Worm (Caenorhabditis elegans) whole organism, L1 larva: ENCODE measurements around the gene Y38F2AR.3.

Source experiments
- F16B12.6 ChIP-seq: fragments of 150-350 bp; optimal IDR thresholded peaks from 2 replicates; lab custom pipeline; 2014; ENCODE audit warnings: missing biosample characterization, missing genetic modification characterization
- Y116A8C.19 ChIP-seq: sonication (generic microtip); optimal IDR thresholded peaks from 2 replicates; lab custom pipeline; 2016; ENCODE audit warnings: missing compliant biosample characterization, missing genetic modification characterization, borderline replicate concordance
- aha-1 ChIP-seq: fragments of 150-350 bp; optimal IDR thresholded peaks from 2 replicates; lab custom pipeline; 2014; ENCODE audit warnings: missing biosample characterization, missing genetic modification characterization
- alr-1 ChIP-seq: fragments of 200-800 bp; sonication (Bioruptor generic); optimal IDR thresholded peaks from 2 replicates; lab custom pipeline; 2018; ENCODE audit warnings: borderline replicate concordance, mild to moderate bottlenecking, missing genetic modification characterization, missing compliant biosample characterization
- ama-1 ChIP-seq: fragments of 150-350 bp; optimal IDR thresholded peaks from 2 replicates; lab custom pipeline; 2014
- blmp-1 ChIP-seq: fragments of 150-350 bp; optimal IDR thresholded peaks from 2 replicates; lab custom pipeline; 2014; ENCODE audit warnings: missing biosample characterization, missing genetic modification characterization
- ceh-63 ChIP-seq: fragments of 200-800 bp; sonication (Bioruptor generic); optimal IDR thresholded peaks from 2 replicates; lab custom pipeline; 2018; ENCODE audit warnings: mild to moderate bottlenecking, missing genetic modification characterization, missing compliant biosample characterization
- ceh-8 ChIP-seq: fragments of 200-800 bp; sonication (Bioruptor generic); optimal IDR thresholded peaks from 2 replicates; lab custom pipeline; 2018; ENCODE audit warnings: mild to moderate bottlenecking, missing genetic modification characterization, moderate library complexity, missing compliant biosample characterization
- ceh-82 ChIP-seq, 3 experiments: fragments of 150-350 bp in 1 of 3; sonication (generic microtip) in 2 of 3; optimal IDR thresholded peaks; 2 replicates each; lab custom pipeline; 2014 to 2017; ENCODE audit warnings: missing biosample characterization in 3 of 3, missing genetic modification characterization in 3 of 3
- ces-1 ChIP-seq: fragments of 150-350 bp; optimal IDR thresholded peaks from 2 replicates; lab custom pipeline; 2014; ENCODE audit warnings: missing biosample characterization, missing genetic modification reagents, missing genetic modification characterization
- efl-3 ChIP-seq: fragments of 200-800 bp; sonication (Bioruptor generic); optimal IDR thresholded peaks from 2 replicates; lab custom pipeline; 2018; ENCODE audit warnings: mild to moderate bottlenecking, missing genetic modification characterization, missing compliant biosample characterization
- egl-13 ChIP-seq: sonication (generic microtip); optimal IDR thresholded peaks from 2 replicates; lab custom pipeline; 2016; ENCODE audit warnings: missing genotype, missing genetic modification reagents, missing genetic modification characterization, missing compliant biosample characterization
- egl-27 ChIP-seq, 2 experiments: fragments of 150-350 bp in 1 of 2; sonication (generic microtip); optimal IDR thresholded peaks; 3 replicates each; lab custom pipeline; 2017 to 2018; ENCODE audit warnings: missing biosample characterization in 2 of 2, missing genetic modification characterization in 2 of 2, missing genetic modification reagents in 2 of 2
- elt-2 ChIP-seq: sonication (generic microtip); optimal IDR thresholded peaks from 2 replicates; lab custom pipeline; 2016; ENCODE audit warnings: missing genetic modification characterization, mild to moderate bottlenecking, inconsistent platforms, missing compliant biosample characterization, missing genetic modification reagents
- elt-3 ChIP-seq, 6 experiments: fragments of 150-350 bp in 1 of 6; sonication (generic microtip); optimal IDR thresholded peaks; 2 replicates each; lab custom pipeline; 2017 to 2018; ENCODE audit warnings: missing biosample characterization in 6 of 6, missing genetic modification characterization in 6 of 6, inconsistent platforms in 1 of 6
- ets-5 ChIP-seq: fragments of 200-800 bp; sonication (Bioruptor generic); IDR thresholded peaks from 2 replicates; pipeline ENCODE4 v1.3.6; 2022; ENCODE audit warnings: missing genetic modification characterization, missing compliant biosample characterization
- fkh-10 ChIP-seq: sonication (generic microtip); optimal IDR thresholded peaks from 2 replicates; lab custom pipeline; 2017; ENCODE audit warnings: missing biosample characterization, missing genetic modification reagents, missing genetic modification characterization
- fkh-8 ChIP-seq: sonication (generic microtip); optimal IDR thresholded peaks from 2 replicates; lab custom pipeline; 2016; ENCODE audit warnings: mild to moderate bottlenecking, missing genetic modification characterization, missing compliant biosample characterization
- fos-1 ChIP-seq: fragments of 150-350 bp; optimal IDR thresholded peaks from 2 replicates; lab custom pipeline; 2014; ENCODE audit warnings: missing biosample characterization, missing genetic modification characterization
- grh-1 ChIP-seq: fragments of 200-800 bp; sonication (Bioruptor generic); IDR thresholded peaks from 2 replicates; pipeline ENCODE4 v1.3.6; 2022; ENCODE audit warnings: missing genetic modification reagents, missing genetic modification characterization, missing compliant biosample characterization
- hlh-4 ChIP-seq: sonication (generic microtip); optimal IDR thresholded peaks from 2 replicates; lab custom pipeline; 2016; ENCODE audit warnings: mild to moderate bottlenecking, missing genetic modification characterization, missing compliant biosample characterization
- isw-1 ChIP-seq: fragments of 200-800 bp; sonication (Bioruptor generic); IDR thresholded peaks from 2 replicates; pipeline ENCODE4 v1.3.6; 2022; ENCODE audit warnings: missing genetic modification characterization, missing compliant biosample characterization
- lin-13 ChIP-seq: fragments of 150-350 bp; optimal IDR thresholded peaks from 2 replicates; lab custom pipeline; 2014; ENCODE audit warnings: missing biosample characterization, missing genetic modification reagents, missing genetic modification characterization
- lin-14 ChIP-seq: fragments of 200-800 bp; sonication (Bioruptor generic); optimal IDR thresholded peaks from 2 replicates; lab custom pipeline; 2018; ENCODE audit warnings: mild to moderate bottlenecking, missing genetic modification characterization, moderate library complexity, missing compliant biosample characterization
- lin-35 ChIP-seq, 2 experiments: fragments of 150-350 bp; optimal IDR thresholded peaks; 2 replicates each; lab custom pipeline; 2014; ENCODE audit warnings: missing biosample characterization in 2 of 2, missing genetic modification characterization in 2 of 2, missing genetic modification reagents in 2 of 2
- lin-39 ChIP-seq: fragments of 150-350 bp; optimal IDR thresholded peaks from 2 replicates; lab custom pipeline; 2014; ENCODE audit warnings: missing biosample characterization, missing genetic modification reagents, missing genetic modification characterization
- lir-3 ChIP-seq: sonication (generic microtip); optimal IDR thresholded peaks from 2 replicates; lab custom pipeline; 2016; ENCODE audit warnings: mild to moderate bottlenecking, missing genetic modification characterization, moderate library complexity, missing compliant biosample characterization; ENCODE audit not compliant: poor library complexity
- mab-9 ChIP-seq: fragments of 200-800 bp; sonication (Bioruptor generic); IDR thresholded peaks from 2 replicates; pipeline ENCODE4 v1.3.6; 2022; ENCODE audit warnings: missing genetic modification reagents, missing genetic modification characterization, missing compliant biosample characterization
- nhr-12 ChIP-seq: sonication (generic microtip); optimal IDR thresholded peaks from 2 replicates; lab custom pipeline; 2017; ENCODE audit warnings: missing biosample characterization, missing genetic modification characterization
- nhr-20 ChIP-seq: sonication (generic microtip); optimal IDR thresholded peaks from 2 replicates; lab custom pipeline; 2016; ENCODE audit warnings: mild to moderate bottlenecking, missing genetic modification characterization, missing compliant biosample characterization
- nhr-71 ChIP-seq: sonication (generic microtip); optimal IDR thresholded peaks from 2 replicates; lab custom pipeline; 2016; ENCODE audit warnings: mild to moderate bottlenecking, missing genetic modification characterization, moderate library complexity, missing compliant biosample characterization
- nhr-76 ChIP-seq: sonication (generic microtip); optimal IDR thresholded peaks from 2 replicates; lab custom pipeline; 2017; ENCODE audit warnings: missing biosample characterization, missing genetic modification characterization
- nhr-77 ChIP-seq: fragments of 150-350 bp; optimal IDR thresholded peaks from 2 replicates; lab custom pipeline; 2014; ENCODE audit warnings: missing biosample characterization, missing genetic modification characterization
- nhr-84 ChIP-seq: sonication (generic microtip); optimal IDR thresholded peaks from 2 replicates; lab custom pipeline; 2017; ENCODE audit warnings: missing biosample characterization, missing genetic modification characterization
- nhr-85 ChIP-seq: sonication (generic microtip); peaks from one replicate; lab custom pipeline; 2016; ENCODE audit warnings: missing genetic modification characterization, inconsistent platforms, missing compliant biosample characterization
- nhr-90 ChIP-seq: sonication (generic microtip); optimal IDR thresholded peaks from 2 replicates; lab custom pipeline; 2016; ENCODE audit warnings: mild to moderate bottlenecking, missing genetic modification characterization, missing compliant biosample characterization; ENCODE audit not compliant: poor library complexity
- pag-3 ChIP-seq: sonication (generic microtip); optimal IDR thresholded peaks from 2 replicates; lab custom pipeline; 2017; ENCODE audit warnings: missing genetic modification characterization, mild to moderate bottlenecking, missing compliant biosample characterization, antibody characterized with exemption, borderline replicate concordance; ENCODE audit not compliant: insufficient read depth
- pqm-1 ChIP-seq: sonication (generic microtip); optimal IDR thresholded peaks from 3 replicates; lab custom pipeline; 2017; ENCODE audit warnings: missing biosample characterization, missing genetic modification characterization
- rnt-1 ChIP-seq: sonication (generic microtip); optimal IDR thresholded peaks from 2 replicates; lab custom pipeline; 2016; ENCODE audit warnings: mild to moderate bottlenecking, missing genetic modification characterization, moderate library complexity, missing compliant biosample characterization
- skn-1 ChIP-seq: fragments of 150-350 bp; optimal IDR thresholded peaks from 2 replicates; lab custom pipeline; 2014; ENCODE audit warnings: missing biosample characterization, missing genetic modification characterization
- snpc-4 ChIP-seq: fragments of 150-350 bp; optimal IDR thresholded peaks from 2 replicates; lab custom pipeline; 2014; ENCODE audit warnings: missing biosample characterization, missing genetic modification characterization
- snu-23 ChIP-seq: sonication (generic microtip); optimal IDR thresholded peaks from 2 replicates; lab custom pipeline; 2016; ENCODE audit warnings: missing genetic modification characterization, missing compliant biosample characterization
- sox-4 ChIP-seq: sonication (generic microtip); optimal IDR thresholded peaks from 2 replicates; lab custom pipeline; 2016; ENCODE audit warnings: missing genetic modification characterization, missing compliant biosample characterization
- swsn-7 ChIP-seq: sonication (generic microtip); optimal IDR thresholded peaks from 2 replicates; lab custom pipeline; 2016; ENCODE audit warnings: missing genetic modification characterization, missing compliant biosample characterization
- unc-86 ChIP-seq: sonication (generic microtip); optimal IDR thresholded peaks from 2 replicates; lab custom pipeline; 2016; ENCODE audit warnings: missing genetic modification characterization, missing compliant biosample characterization
- vab-15 ChIP-seq: sonication (generic microtip); optimal IDR thresholded peaks from 2 replicates; lab custom pipeline; 2017; ENCODE audit warnings: missing genotype, mild to moderate bottlenecking, missing genetic modification characterization, missing compliant biosample characterization
- zag-1 ChIP-seq: fragments of 150-350 bp; optimal IDR thresholded peaks from 2 replicates; lab custom pipeline; 2014; ENCODE audit warnings: missing biosample characterization, missing genetic modification characterization
- ztf-11 ChIP-seq, 2 experiments: sonication (generic microtip); optimal IDR thresholded peaks; 2 replicates each; lab custom pipeline; 2016 to 2017; ENCODE audit warnings: missing genetic modification characterization in 2 of 2, missing biosample characterization in 1 of 2, missing compliant biosample characterization in 1 of 2
- ztf-4 ChIP-seq: fragments of 150-350 bp; optimal IDR thresholded peaks from 2 replicates; lab custom pipeline; 2014; ENCODE audit warnings: missing biosample characterization, missing genetic modification characterization

The Y38F2AR.3 gene

ce11 chrIV:2407704-2408103, 23.9 kb downstream of the Y38F2AR.3 start:
- TF ChIP-seq aha-1 (tag; lab: Kevin White, UChicago) (no peak), nhr-84 (no peak), alr-1 (tag; lab: Kevin White, UChicago) (no peak), sox-4 (tag; lab: Kevin White, UChicago) (no peak), ztf-11 (tag; optimal IDR thresholded peaks at IDR 0.05; lab: Kevin White, UChicago) (no peak), nhr-77 (tag; lab: Kevin White, UChicago) (no peak)

- TF ChIP-seq ztf-11 (tag; optimal IDR thresholded peaks at IDR 0.05; lab: Kevin White, UChicago) = peak in 1 of 2 experiments; percentile 77
- no peak for TF ChIP-seq nhr-84
- TF ChIP-seq lin-35 (GFP tag; optimal IDR thresholded peaks at IDR 0.05; lab: Kevin White, UChicago) = peak; percentile 76 to 88
- TF ChIP-seq ets-5 (GFP tag; lab: Robert Waterston, UW) = no peak
- TF ChIP-seq pqm-1 (tag; lab: Kevin White, UChicago) = no peak
- TF ChIP-seq sox-4 (tag; lab: Kevin White, UChicago) = peak; percentile 37
- no peak for TF ChIP-seq ama-1 (lab: Kevin White, UChicago)
- peak; percentile 73 for TF ChIP-seq fos-1 (tag; lab: Kevin White, UChicago)
- peak; percentile 26; the same call in 1 of the 2 replicates for TF ChIP-seq grh-1 (GFP tag; lab: Robert Waterston, UW)
- no peak for TF ChIP-seq ceh-63 (GFP tag; lab: Kevin White, UChicago)
- peak; percentile 66 for TF ChIP-seq lin-13 (GFP tag; lab: Kevin White, UChicago)
- peak; percentile 69 for TF ChIP-seq snpc-4 (tag; lab: Kevin White, UChicago)
- peak; percentile 93 for TF ChIP-seq rnt-1
- TF ChIP-seq elt-2 (tag; lab: Kevin White, UChicago) = peak; percentile 45
- TF ChIP-seq nhr-90 (tag; lab: Kevin White, UChicago) = peak; percentile 86
- TF ChIP-seq vab-15 (tag; lab: Kevin White, UChicago) = no peak
- TF ChIP-seq zag-1 (tag; lab: Kevin White, UChicago) = no peak
- no peak for TF ChIP-seq aha-1 (tag; lab: Kevin White, UChicago)
- TF ChIP-seq nhr-20 (tag; lab: Kevin White, UChicago) = peak; percentile 81
- TF ChIP-seq lin-14 (GFP tag; lab: Kevin White, UChicago) = peak; percentile 78
- peak in 3 of 6 experiments; percentile 20 to 34 (median 28) for TF ChIP-seq elt-3 (tag; optimal IDR thresholded peaks at IDR 0.05; lab: Kevin White, UChicago)
- no peak for TF ChIP-seq blmp-1 (tag; lab: Kevin White, UChicago)
- no peak for TF ChIP-seq nhr-76
- TF ChIP-seq ceh-82 (tag; optimal IDR thresholded peaks at IDR 0.05; lab: Kevin White, UChicago) = peak; percentile 68 to 91 (median 80)
- TF ChIP-seq snu-23 (GFP tag; lab: Kevin White, UChicago) = peak; percentile 91
- TF ChIP-seq lir-3 (tag; lab: Kevin White, UChicago) = no peak
- TF ChIP-seq F16B12.6 (tag; lab: Kevin White, UChicago) = peak; percentile 49
- peak; percentile 84 for TF ChIP-seq swsn-7 (tag; lab: Kevin White, UChicago)
- peak; percentile 32 for TF ChIP-seq lin-39 (tag; lab: Kevin White, UChicago)
- no peak for TF ChIP-seq ces-1 (GFP tag; lab: Kevin White, UChicago)
- no peak for TF ChIP-seq pag-3 (tag; lab: Kevin White, UChicago)
- no peak for TF ChIP-seq Y116A8C.19 (tag; lab: Kevin White, UChicago)
- TF ChIP-seq fkh-10 = peak; percentile 80
- TF ChIP-seq nhr-77 (tag; lab: Kevin White, UChicago) = peak; percentile 86
- no peak for TF ChIP-seq egl-27 (tag; optimal IDR thresholded peaks at IDR 0.05; lab: Kevin White, UChicago)
- peak; percentile 65 for TF ChIP-seq ceh-8 (GFP tag; lab: Kevin White, UChicago)
- peak; percentile 55; the same call in 1 of the 2 replicates for TF ChIP-seq mab-9
- TF ChIP-seq fkh-8 (tag; lab: Kevin White, UChicago) = peak; percentile 85
- peak; percentile 80 for TF ChIP-seq unc-86 (tag; lab: Kevin White, UChicago)
- TF ChIP-seq ztf-4 = peak; percentile 50
- TF ChIP-seq hlh-4 (tag; lab: Kevin White, UChicago) = no peak
- peak; percentile 89 for TF ChIP-seq nhr-71
- no peak for TF ChIP-seq efl-3 (GFP tag; lab: Kevin White, UChicago)
- TF ChIP-seq nhr-85 (tag; lab: Kevin White, UChicago) = peak; percentile 69
- peak; percentile 71 for TF ChIP-seq egl-13 (tag; lab: Kevin White, UChicago)
- TF ChIP-seq skn-1 = peak; percentile 92
- TF ChIP-seq nhr-12 (tag; lab: Kevin White, UChicago) = no peak
- TF ChIP-seq isw-1 (GFP tag; lab: Robert Waterston, UW) = peak; percentile 34
These were observed 24.6 kb downstream of the Y38F2AR.3 start for ce11 chrIV:2408437-2408836.
